Fruit fly (Drosophila melanogaster): Measurements from ENCODE around the gene CG9107.

- TF ChIP-seq CG8478 (optimal IDR thresholded peaks at IDR 0.05) = no peak
- peak in 1 of 2 experiments; percentile 38 for TF ChIP-seq CTCF (optimal IDR thresholded peaks at IDR 0.05)
These were observed 23.3 kb upstream of the CG9107 start, which contains the start of gene IPIP for dm6 chr2L:6047528-6048160.

Data from S2 (cell line).